Fruit fly (Drosophila melanogaster): ENCODE data around the gene mtgo.

The mtgo gene

DNA sequence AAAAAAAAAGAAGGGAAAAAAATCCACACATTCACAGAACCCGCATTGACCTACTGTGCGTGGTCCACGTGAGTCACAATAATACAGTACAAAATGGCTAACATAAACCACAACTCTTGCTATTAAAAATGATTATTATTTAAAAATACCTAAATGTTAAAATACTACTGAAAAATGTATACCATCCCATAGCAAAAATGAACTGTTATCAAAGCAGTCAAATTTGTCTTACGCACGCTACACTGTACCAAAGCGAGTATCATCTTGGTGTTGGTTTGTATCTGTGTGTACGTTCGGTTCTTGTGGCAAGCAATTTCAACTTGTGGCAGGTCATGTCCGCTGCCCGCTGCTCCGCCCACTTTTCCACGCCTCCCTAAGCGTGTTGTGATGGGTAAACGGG is 44.3 kb upstream of the mtgo start (continued):
- TF ChIP-seq CG17328 (GFP tag; IDR thresholded peaks at IDR 0.05) (peak; percentile 93), CG8388 (GFP tag; optimal IDR thresholded peaks at IDR 0.05) (peak; percentile 85), HLHmδ (GFP tag; optimal IDR thresholded peaks at IDR 0.05) (no peak), E2f1 (GFP tag; IDR thresholded peaks at IDR 0.05) (peak; percentile 92), gem (tag; optimal IDR thresholded peaks at IDR 0.05) (peak; percentile 94), nerfin-1 (tag; optimal IDR thresholded peaks at IDR 0.05) (peak; percentile 81), inv (GFP tag; IDR thresholded peaks at IDR 0.05; ENCODE audit: partially characterized antibody) (no peak), danr (GFP tag; IDR thresholded peaks at IDR 0.05) (peak; percentile 88), trem (tag; optimal IDR thresholded peaks at IDR 0.05) (peak; percentile 58), hb (GFP tag; IDR thresholded peaks at IDR 0.05; ENCODE audit: partially characterized antibody) (no peak), CG7786 (GFP tag; optimal IDR thresholded peaks at IDR 0.05) (peak; percentile 73), luna (GFP tag; optimal IDR thresholded peaks at IDR 0.05) (peak; percentile 7), Stat92E (GFP tag; optimal IDR thresholded peaks at IDR 0.05) (peak in 1 of 3 experiments; percentile 64), CG1529 (GFP tag; optimal IDR thresholded peaks at IDR 0.05) (peak; percentile 89), lola (GFP tag; optimal IDR thresholded peaks at IDR 0.05) (peak in 1 of 3 experiments; percentile 91), seq (GFP tag; IDR thresholded peaks at IDR 0.05) (peak; percentile 87), pnt (GFP tag; optimal IDR thresholded peaks at IDR 0.05) (peak; percentile 88), fru (optimal IDR thresholded peaks at IDR 0.05) (no peak), psq (GFP tag; optimal IDR thresholded peaks at IDR 0.05) (peak; percentile 80), Atf-2 (GFP tag; optimal IDR thresholded peaks at IDR 0.05) (peak; percentile 89), ro (GFP tag; IDR thresholded peaks at IDR 0.05) (peak; percentile 57; the same call in 1 of the 2 replicates), Neu2 (GFP tag; optimal IDR thresholded peaks at IDR 0.05; ENCODE audit: borderline replicate concordance) (no peak), CG32532 (GFP tag; IDR thresholded peaks at IDR 0.05) (peak; percentile 92), fd96Cb (tag; optimal IDR thresholded peaks at IDR 0.05) (peak; percentile 88), cato (GFP tag; optimal IDR thresholded peaks at IDR 0.05; ENCODE audit: borderline replicate concordance) (peak; percentile 80), Ptx1 (GFP tag; IDR thresholded peaks at IDR 0.05) (peak; percentile 94), scrt (GFP tag; optimal IDR thresholded peaks at IDR 0.05) (peak; percentile 79), fu2 (GFP tag; optimal IDR thresholded peaks at IDR 0.05) (peak; percentile 60), klu (GFP tag; IDR thresholded peaks at IDR 0.05) (peak; percentile 77), stc (GFP tag; IDR thresholded peaks at IDR 0.05) (peak; percentile 91), bowl (GFP tag; IDR thresholded peaks at IDR 0.05) (peak; percentile 69; the same call in 1 of the 2 replicates), CG15696 (tag; optimal IDR thresholded peaks at IDR 0.05) (peak; percentile 88), Trl (optimal IDR thresholded peaks at IDR 0.05) (no peak), Trl (GFP tag; optimal IDR thresholded peaks at IDR 0.05) (peak; percentile 93), CG42726 (GFP tag; IDR thresholded peaks at IDR 0.05; ENCODE audit: partially characterized antibody) (no peak), az2 (GFP tag; optimal IDR thresholded peaks at IDR 0.05) (peak; percentile 93), Hr51 (GFP tag; optimal IDR thresholded peaks at IDR 0.05) (peak; percentile 71 to 87), B-H2 (GFP tag; optimal IDR thresholded peaks at IDR 0.05) (peak; percentile 75), h (optimal IDR thresholded peaks at IDR 0.05) (no peak), sima (GFP tag; optimal IDR thresholded peaks at IDR 0.05) (peak; percentile 31), pum (GFP tag; optimal IDR thresholded peaks at IDR 0.05) (peak; percentile 93), CG4707 (GFP tag; optimal IDR thresholded peaks at IDR 0.05) (peak; percentile 81), CG33557 (GFP tag; optimal IDR thresholded peaks at IDR 0.05) (peak; percentile 92), CG14441 (GFP tag; IDR thresholded peaks at IDR 0.05) (peak; percentile 91), CG14860 (GFP tag; IDR thresholded peaks at IDR 0.05; ENCODE audit: partially characterized antibody) (no peak), Spps (tag; optimal IDR thresholded peaks at IDR 0.05) (peak; percentile 77), MESR4 (GFP tag; optimal IDR thresholded peaks at IDR 0.05) (peak; percentile 46), PHDP (tag; optimal IDR thresholded peaks at IDR 0.05) (peak; percentile 93), HHEX (GFP tag; optimal IDR thresholded peaks at IDR 0.05) (peak; percentile 78), CG2120 (GFP tag; optimal IDR thresholded peaks at IDR 0.05) (peak; percentile 86), salm (tag; optimal IDR thresholded peaks at IDR 0.05) (peak; percentile 89)

All from whole organism, embryonic.